Fruit fly (Drosophila melanogaster) whole organism, adult: ENCODE results near the gene Shc.

Experiments
- CG5204 ChIP-seq: fragments of 200-800 bp; sonication (Bioruptor generic); optimal IDR thresholded peaks from 2 replicates; lab custom pipeline; 2016; ENCODE audit warnings: missing biosample characterization, missing genetic modification characterization
- cnc ChIP-seq, 2 experiments: fragments of >200 bp; optimal IDR thresholded peaks; 2 replicates each; lab custom pipeline; 2017

DNA sequence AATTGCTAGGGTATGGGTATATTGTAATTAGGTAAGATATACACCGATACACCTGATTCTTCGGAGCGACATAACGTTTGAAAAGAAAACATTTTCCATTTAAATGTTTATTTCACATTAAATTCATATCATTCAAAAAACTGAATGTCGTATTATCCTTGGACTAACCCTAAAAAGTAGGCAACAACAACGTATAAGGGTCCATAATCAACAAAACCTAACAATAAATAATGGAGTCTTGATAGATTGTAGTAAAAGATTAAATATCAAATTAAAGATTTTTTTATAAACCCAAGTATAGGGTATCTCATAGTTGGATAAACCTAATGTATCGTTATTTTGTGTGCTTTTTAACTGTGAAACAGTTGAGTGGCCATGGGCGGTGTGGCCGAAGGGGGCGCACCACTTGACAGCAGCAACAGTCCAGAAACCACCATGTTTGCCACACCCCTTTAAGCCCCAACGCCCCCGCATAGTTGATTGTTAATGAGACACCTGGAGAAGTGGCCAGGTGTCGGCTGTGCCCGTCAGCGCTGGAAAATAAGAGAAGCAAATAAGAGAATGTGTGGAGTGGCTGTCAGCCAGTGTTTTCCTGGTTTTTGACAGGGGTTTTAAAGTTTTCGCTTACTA lies 41.6 kb downstream of the Shc start:
- TF ChIP-seq CG5204 (GFP tag; lab: Kevin White, UChicago) (no peak), cnc (optimal IDR thresholded peaks at IDR 0.05; lab: Kevin White, UChicago) (no peak)
